Worm (Caenorhabditis elegans) whole organism, young adult: Measurements from ENCODE around the gene F49H6.12.

Source experiments
- B0336.3 ChIP-seq: fragments of 200-800 bp; sonication (Bioruptor generic); IDR thresholded peaks from 2 replicates; pipeline ENCODE4 v1.3.6; 2022; ENCODE audit warnings: missing genetic modification characterization, missing compliant biosample characterization
- F33H1.4 ChIP-seq: fragments of 200-800 bp; sonication (Bioruptor generic); IDR thresholded peaks from 2 replicates; pipeline ENCODE4 v1.3.6; 2022; ENCODE audit warnings: missing genetic modification reagents, missing genetic modification characterization, missing compliant biosample characterization
- bed-2 ChIP-seq: fragments of 200-800 bp; sonication (Bioruptor generic); IDR thresholded peaks from 2 replicates; pipeline ENCODE4 v1.3.6; 2022; ENCODE audit warnings: missing genetic modification reagents, missing genetic modification characterization, missing compliant biosample characterization
- dpl-1 ChIP-seq: fragments of 150-350 bp; optimal IDR thresholded peaks from 2 replicates; lab custom pipeline; 2014; ENCODE audit warnings: missing biosample characterization, missing genetic modification reagents, missing genetic modification characterization
- efl-1 ChIP-seq: fragments of 150-350 bp; optimal IDR thresholded peaks from 2 replicates; lab custom pipeline; 2014; ENCODE audit warnings: missing biosample characterization, missing genetic modification reagents, missing genetic modification characterization
- ets-4 ChIP-seq: fragments of 200-800 bp; sonication (Bioruptor generic); optimal IDR thresholded peaks from 2 replicates; lab custom pipeline; 2018; ENCODE audit warnings: mild to moderate bottlenecking, missing genetic modification characterization, missing compliant biosample characterization
- pha-4 ChIP-seq: fragments of 150-350 bp; sonication (generic microtip); optimal IDR thresholded peaks from 2 replicates; lab custom pipeline; 2014; ENCODE audit warnings: missing biosample characterization, missing genetic modification reagents, missing genetic modification characterization
- sea-2 ChIP-seq: fragments of 200-800 bp; sonication (Bioruptor generic); IDR thresholded peaks from 2 replicates; pipeline ENCODE4 v1.3.6; 2022; ENCODE audit warnings: missing genetic modification characterization, missing compliant biosample characterization

ce11 chrV:17016787-17017186, 4.5 kb downstream of the F49H6.12 start, which contains the start of gene srh-97:
- TF ChIP-seq B0336.3 (GFP tag; lab: Robert Waterston, UW) = no peak
- no peak for TF ChIP-seq efl-1
- no peak for TF ChIP-seq sea-2
- no peak for TF ChIP-seq F33H1.4 (GFP tag; lab: Robert Waterston, UW)
- TF ChIP-seq pha-4 (tag; lab: Kevin White, UChicago) = no peak
- TF ChIP-seq dpl-1 (GFP tag; lab: Kevin White, UChicago) = no peak
- TF ChIP-seq ets-4 (GFP tag; lab: Kevin White, UChicago) = no peak
- no peak for TF ChIP-seq bed-2 (GFP tag; lab: Robert Waterston, UW)
